Worm (Caenorhabditis elegans): ENCODE measurements around the gene T09B9.3.

- no peak for TF ChIP-seq unc-130 (tag; optimal IDR thresholded peaks at IDR 0.05)
- TF ChIP-seq mep-1 (tag; optimal IDR thresholded peaks at IDR 0.05): no peak
- no peak for TF ChIP-seq ztf-4 (tag; optimal IDR thresholded peaks at IDR 0.05)
- TF ChIP-seq ces-1 (GFP tag; optimal IDR thresholded peaks at IDR 0.05): no peak
- no peak for TF ChIP-seq unc-62 (GFP tag; optimal IDR thresholded peaks at IDR 0.05)
- TF ChIP-seq dpl-1 (GFP tag; optimal IDR thresholded peaks at IDR 0.05): no peak
- TF ChIP-seq efl-1 (optimal IDR thresholded peaks at IDR 0.05): no peak
- no peak for TF ChIP-seq efl-1 (GFP tag; optimal IDR thresholded peaks at IDR 0.05 in 1 of 2)
Observed at ce11 chrX:9717265-9717664, 43.9 kb downstream of the T09B9.3 start, which contains the start of gene him-4.

Data from whole organism, L1 larva.